Fruit fly (Drosophila melanogaster): ENCODE data around the gene U4-U6-60K.

Gene U4-U6-60K

DNA sequence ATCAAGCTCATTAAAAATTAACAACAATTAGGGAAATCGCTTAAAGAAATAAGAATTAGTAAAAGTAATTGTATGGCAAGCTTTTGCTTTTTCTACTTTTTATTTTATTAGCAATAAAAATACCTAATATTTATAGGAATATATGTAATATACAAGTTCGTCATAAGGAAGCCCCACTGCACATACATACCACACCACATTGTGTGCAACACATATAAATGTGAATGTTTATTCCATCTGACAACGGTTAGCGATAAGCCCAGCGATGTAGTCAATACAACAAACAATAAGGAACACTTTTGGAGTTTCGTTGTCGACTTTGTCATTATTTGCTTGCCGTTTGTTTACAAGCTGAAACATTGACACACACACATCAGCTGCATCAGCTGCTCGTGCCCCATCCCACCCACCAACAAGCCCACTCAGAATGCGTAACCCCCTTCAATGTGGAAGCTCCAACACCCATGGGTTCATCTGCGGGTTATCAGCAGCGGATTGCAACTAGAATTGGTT, 28.4 kb downstream of the U4-U6-60K start (continued):
- peak; percentile 91 for TF ChIP-seq CG7987 (GFP tag; optimal IDR thresholded peaks at IDR 0.05)
- peak; percentile 65 for TF ChIP-seq CG4424 (GFP tag; optimal IDR thresholded peaks at IDR 0.05)
- no peak for TF ChIP-seq Ravus (GFP tag; IDR thresholded peaks at IDR 0.05)
- no peak for TF ChIP-seq D (optimal IDR thresholded peaks at IDR 0.05)
- TF ChIP-seq D (GFP tag; optimal IDR thresholded peaks at IDR 0.05), result peak; percentile 88
- peak; percentile 22 for TF ChIP-seq disco-r (GFP tag; optimal IDR thresholded peaks at IDR 0.05)
- no peak for TF ChIP-seq Doc2 (GFP tag; IDR thresholded peaks at IDR 0.05)
- TF ChIP-seq sna (GFP tag; IDR thresholded peaks at IDR 0.05; ENCODE audit: partially characterized antibody), result no peak
- TF ChIP-seq CG9817 (tag; optimal IDR thresholded peaks at IDR 0.05), result peak; percentile 41
- TF ChIP-seq Ada2b (GFP tag; IDR thresholded peaks at IDR 0.05), result no peak
- no peak for TF ChIP-seq peb (GFP tag; IDR thresholded peaks at IDR 0.05)
- TF ChIP-seq CG8765 (GFP tag; IDR thresholded peaks at IDR 0.05), result no peak
- TF ChIP-seq ci (GFP tag; IDR thresholded peaks at IDR 0.05), result peak; percentile 94
- TF ChIP-seq sqz (GFP tag; optimal IDR thresholded peaks at IDR 0.05), result peak; percentile 85
- no peak for TF ChIP-seq emc (GFP tag; optimal IDR thresholded peaks at IDR 0.05)
- peak; percentile 86 for TF ChIP-seq dmrt11E (tag; optimal IDR thresholded peaks at IDR 0.05)
- no peak for TF ChIP-seq Atf3 (GFP tag; optimal IDR thresholded peaks at IDR 0.05)
- TF ChIP-seq cad (GFP tag; optimal IDR thresholded peaks at IDR 0.05), result no peak
- no peak for TF ChIP-seq CG3163 (GFP tag; optimal IDR thresholded peaks at IDR 0.05)
- TF ChIP-seq kay (GFP tag; optimal IDR thresholded peaks at IDR 0.05), result peak; percentile 30
- TF ChIP-seq her (GFP tag; optimal IDR thresholded peaks at IDR 0.05), result peak; percentile 61
- TF ChIP-seq CG4360 (GFP tag; IDR thresholded peaks at IDR 0.05), result peak; percentile 71
- TF ChIP-seq sim (GFP tag; IDR thresholded peaks at IDR 0.05), result peak; percentile 82; the same call in 1 of the 2 replicates
- peak; percentile 1 for TF ChIP-seq ERR (GFP tag; optimal IDR thresholded peaks at IDR 0.05)
- TF ChIP-seq B-H1 (GFP tag; IDR thresholded peaks at IDR 0.05), result peak; percentile 10; the same call in 1 of the 3 replicates
- no peak for TF ChIP-seq CG32532 (GFP tag; IDR thresholded peaks at IDR 0.05)
- TF ChIP-seq stc (GFP tag; IDR thresholded peaks at IDR 0.05), result peak; percentile 66; the same call in 1 of the 2 replicates
- TF ChIP-seq crc (GFP tag; optimal IDR thresholded peaks at IDR 0.05), result peak; percentile 23
- peak; percentile 29 for TF ChIP-seq CG30020 (tag; optimal IDR thresholded peaks at IDR 0.05)
- TF ChIP-seq org-1 (GFP tag; optimal IDR thresholded peaks at IDR 0.05), result peak; percentile 86
- TF ChIP-seq CG7786 (GFP tag; optimal IDR thresholded peaks at IDR 0.05), result no peak
- no peak for TF ChIP-seq CG42726 (GFP tag; IDR thresholded peaks at IDR 0.05; ENCODE audit: partially characterized antibody)
- peak; percentile 61 for TF ChIP-seq fd96Cb (tag; optimal IDR thresholded peaks at IDR 0.05)
- TF ChIP-seq Hmx (GFP tag; optimal IDR thresholded peaks at IDR 0.05), result no peak
- TF ChIP-seq BEAF-32 (GFP tag; optimal IDR thresholded peaks at IDR 0.05), result no peak
- TF ChIP-seq pan (optimal IDR thresholded peaks at IDR 0.05), result no peak
- peak in 1 of 2 experiments; percentile 26 for TF ChIP-seq pan (GFP tag; optimal IDR thresholded peaks at IDR 0.05 in 1 of 2, IDR thresholded peaks at IDR 0.05 in 1 of 2)
- TF ChIP-seq CG4282 (GFP tag; optimal IDR thresholded peaks at IDR 0.05), result no peak
- TF ChIP-seq CG4730 (GFP tag; IDR thresholded peaks at IDR 0.05), result no peak
- TF ChIP-seq salm (tag; optimal IDR thresholded peaks at IDR 0.05), result peak; percentile 90
- TF ChIP-seq zen (tag; optimal IDR thresholded peaks at IDR 0.05), result peak; percentile 36
- no peak for TF ChIP-seq mld (GFP tag; IDR thresholded peaks at IDR 0.05; ENCODE audit: partially characterized antibody)
- no peak for TF ChIP-seq hth (optimal IDR thresholded peaks at IDR 0.05)
- TF ChIP-seq Hr39 (optimal IDR thresholded peaks at IDR 0.05), result no peak

DNA sequence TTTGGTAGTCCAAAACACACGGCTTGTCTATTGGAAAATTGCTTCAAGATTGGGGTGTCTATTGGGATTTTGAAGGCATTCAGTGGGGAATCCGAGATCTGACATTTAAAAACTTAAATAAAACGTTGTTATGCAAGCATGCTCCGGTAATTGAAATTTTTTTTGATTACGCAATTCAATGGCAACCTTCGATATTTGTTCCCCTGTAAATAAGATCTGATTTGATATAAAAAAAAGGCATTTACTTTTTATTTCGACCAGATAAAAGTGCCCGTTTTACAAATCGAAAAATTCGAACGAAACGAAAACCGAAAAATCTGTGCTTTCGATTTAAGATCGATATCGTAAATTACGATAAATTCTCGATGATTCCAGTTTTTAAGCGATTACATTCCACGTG, 34.9 kb downstream of the U4-U6-60K start, which contains the start of the genes CG13733 and qjt:
TSS of gene CG13733 (minus strand) at position 101 of the 400 bp plus-strand sequence.
TSS of gene qjt (plus strand) at position 271 of the 400 bp plus-strand sequence.
- no peak for TF ChIP-seq CG16813 (GFP tag; IDR thresholded peaks at IDR 0.05; ENCODE audit: partially characterized antibody)
- TF ChIP-seq TFAM (GFP tag; optimal IDR thresholded peaks at IDR 0.05), result no peak
- no peak for TF ChIP-seq Sin3A (optimal IDR thresholded peaks at IDR 0.05)
- TF ChIP-seq CG10366 (GFP tag; IDR thresholded peaks at IDR 0.05), result no peak
- no peak for TF ChIP-seq CG32767 (GFP tag; IDR thresholded peaks at IDR 0.05)
- TF ChIP-seq CG17359 (tag; optimal IDR thresholded peaks at IDR 0.05), result no peak
- TF ChIP-seq CG1529 (GFP tag; optimal IDR thresholded peaks at IDR 0.05), result no peak
- TF ChIP-seq Pdp1 (GFP tag; optimal IDR thresholded peaks at IDR 0.05), result peak in 1 of 2 experiments; percentile 50
